Worm (Caenorhabditis elegans): ENCODE measurements around the gene F57G9.3.

DNA sequence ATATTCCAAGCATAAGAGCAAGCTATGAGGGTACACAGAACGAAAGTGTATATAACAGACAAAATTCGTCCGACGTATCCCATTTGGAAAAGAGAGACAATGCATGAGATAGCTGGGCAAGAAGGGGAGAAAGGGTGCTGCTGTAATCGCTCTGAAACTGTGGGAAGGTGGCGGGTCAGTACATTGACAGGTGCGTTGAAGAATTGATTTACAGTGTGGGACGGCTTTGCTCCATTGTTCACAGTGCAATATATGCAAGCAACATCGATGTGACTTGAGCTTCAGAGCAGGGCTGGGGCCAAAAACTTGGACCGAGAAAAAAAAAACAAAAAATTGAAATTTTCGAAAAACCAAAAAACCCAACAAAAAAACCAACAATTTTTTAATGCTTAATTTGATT is at the start of gene F57G9.3:
- no peak for TF ChIP-seq ceh-19 (GFP tag; optimal IDR thresholded peaks at IDR 0.05)
- TF ChIP-seq ceh-2 (tag; optimal IDR thresholded peaks at IDR 0.05) = no peak
- TF ChIP-seq F13H6.1 (tag; optimal IDR thresholded peaks at IDR 0.05) = no peak
- TF ChIP-seq syd-9 (tag; optimal IDR thresholded peaks at IDR 0.05) = no peak
- TF ChIP-seq sox-4 (tag; optimal IDR thresholded peaks at IDR 0.05) = no peak
- no peak for TF ChIP-seq pqm-1 (tag; optimal IDR thresholded peaks at IDR 0.05)
- no peak for TF ChIP-seq zip-5 (tag; optimal IDR thresholded peaks at IDR 0.05)
- no peak for TF ChIP-seq hlh-8 (tag; optimal IDR thresholded peaks at IDR 0.05)

Data from whole organism, late embryonic.